Worm (Caenorhabditis elegans): Measurements from ENCODE around the gene C17B7.10.

Gene C17B7.10

ce11 chrV:3346434-3347019 lies 4.7 kb upstream of the C17B7.10 start, which contains the start of gene fbxa-65:
fbxa-65 (minus strand) TSS chrV:3346484.
- peak; percentile 19 for TF ChIP-seq nhr-71 (tag; optimal IDR thresholded peaks at IDR 0.05)
- no peak for TF ChIP-seq fkh-4 (tag; optimal IDR thresholded peaks at IDR 0.05; ENCODE audit: borderline replicate concordance)
- TF ChIP-seq swsn-7 (tag; optimal IDR thresholded peaks at IDR 0.05): peak; percentile 3
- TF ChIP-seq mab-9 (GFP tag; IDR thresholded peaks at IDR 0.05): no peak
- peak; percentile 23 for TF ChIP-seq mep-1 (tag; optimal IDR thresholded peaks at IDR 0.05)
- TF ChIP-seq fkh-8 (tag; optimal IDR thresholded peaks at IDR 0.05): no peak
- TF ChIP-seq efl-1 (optimal IDR thresholded peaks at IDR 0.05): peak; percentile 9 to 39
- TF ChIP-seq efl-1 (GFP tag; optimal IDR thresholded peaks at IDR 0.05 in 1 of 2): peak; percentile 36 to 85
- TF ChIP-seq F16B12.6 (tag; optimal IDR thresholded peaks at IDR 0.05): peak; percentile 79
- peak in 1 of 2 experiments; percentile 2 for TF ChIP-seq lsy-2 (tag; optimal IDR thresholded peaks at IDR 0.05)
- TF ChIP-seq lin-39 (tag; optimal IDR thresholded peaks at IDR 0.05): no peak
- TF ChIP-seq unc-62 (GFP tag; optimal IDR thresholded peaks at IDR 0.05): no peak
- no peak for TF ChIP-seq elt-3 (tag; optimal IDR thresholded peaks at IDR 0.05)
- TF ChIP-seq ztf-4 (tag; optimal IDR thresholded peaks at IDR 0.05): no peak
- no peak for TF ChIP-seq fkh-10 (GFP tag; optimal IDR thresholded peaks at IDR 0.05)
- TF ChIP-seq nhr-20 (tag; optimal IDR thresholded peaks at IDR 0.05): peak; percentile 35
- TF ChIP-seq sox-4 (tag; optimal IDR thresholded peaks at IDR 0.05): no peak
- no peak for TF ChIP-seq nhr-11 (tag; optimal IDR thresholded peaks at IDR 0.05)
- no peak for TF ChIP-seq egl-27 (tag; optimal IDR thresholded peaks at IDR 0.05)
- TF ChIP-seq tbx-2 (tag; optimal IDR thresholded peaks at IDR 0.05): no peak
- no peak for TF ChIP-seq rnt-1 (tag; optimal IDR thresholded peaks at IDR 0.05)
- TF ChIP-seq C04F5.9 (tag; optimal IDR thresholded peaks at IDR 0.05): no peak
- TF ChIP-seq Y116A8C.19 (tag; optimal IDR thresholded peaks at IDR 0.05; ENCODE audit: borderline replicate concordance): no peak
- no peak for TF ChIP-seq nhr-28 (tag; optimal IDR thresholded peaks at IDR 0.05)
- TF ChIP-seq hlh-4 (tag; optimal IDR thresholded peaks at IDR 0.05): no peak
- TF ChIP-seq tlp-1 (tag; optimal IDR thresholded peaks at IDR 0.05): no peak
- peak; percentile 60 for TF ChIP-seq nhr-85 (tag)
- TF ChIP-seq vab-15 (tag; optimal IDR thresholded peaks at IDR 0.05): no peak
- no peak for TF ChIP-seq ama-1 (optimal IDR thresholded peaks at IDR 0.05)
- no peak for TF ChIP-seq ceh-8 (GFP tag; optimal IDR thresholded peaks at IDR 0.05)
- peak in 2 of 3 experiments; percentile 28 to 47 for TF ChIP-seq dpl-1 (GFP tag; optimal IDR thresholded peaks at IDR 0.05)
- TF ChIP-seq lin-35 (GFP tag; optimal IDR thresholded peaks at IDR 0.05): peak in 1 of 2 experiments; percentile 20
- no peak for TF ChIP-seq xbp-1 (tag; optimal IDR thresholded peaks at IDR 0.05)
- no peak for TF ChIP-seq ceh-88 (GFP tag; IDR thresholded peaks at IDR 0.05)
- TF ChIP-seq lin-14 (GFP tag; optimal IDR thresholded peaks at IDR 0.05): peak; percentile 34
- TF ChIP-seq isw-1 (GFP tag; IDR thresholded peaks at IDR 0.05): no peak
- peak; percentile 14 for TF ChIP-seq nhr-47 (tag; optimal IDR thresholded peaks at IDR 0.05)
- peak; percentile 19 for TF ChIP-seq snu-23 (GFP tag; optimal IDR thresholded peaks at IDR 0.05)
- TF ChIP-seq C16A3.4 (tag; optimal IDR thresholded peaks at IDR 0.05): no peak

ce11 chrV:3344001-3344400 lies 2.2 kb upstream of the C17B7.10 start:
- TF ChIP-seq nhr-19 (GFP tag; conservative IDR thresholded peaks at IDR 0.05) (peak; percentile 57), dpl-1 (GFP tag; optimal IDR thresholded peaks at IDR 0.05) (no peak), nhr-71 (tag; optimal IDR thresholded peaks at IDR 0.05) (peak; percentile 81), lin-14 (GFP tag; optimal IDR thresholded peaks at IDR 0.05) (peak; percentile 83), nhr-237 (tag; optimal IDR thresholded peaks at IDR 0.05) (no peak), grh-1 (GFP tag; IDR thresholded peaks at IDR 0.05) (no peak), ceh-88 (GFP tag; IDR thresholded peaks at IDR 0.05) (no peak), efl-1 (optimal IDR thresholded peaks at IDR 0.05) (no peak), efl-1 (GFP tag; optimal IDR thresholded peaks at IDR 0.05 in 1 of 2) (peak in 1 of 2 experiments; percentile 39), lir-3 (tag; optimal IDR thresholded peaks at IDR 0.05; ENCODE audit: poor library complexity) (no peak), C16A3.4 (tag; optimal IDR thresholded peaks at IDR 0.05) (no peak), zag-1 (tag; optimal IDR thresholded peaks at IDR 0.05) (no peak), nhr-20 (tag; optimal IDR thresholded peaks at IDR 0.05) (peak; percentile 50), rnt-1 (tag; optimal IDR thresholded peaks at IDR 0.05) (peak; percentile 52), nhr-12 (tag; optimal IDR thresholded peaks at IDR 0.05) (no peak), lin-35 (GFP tag; optimal IDR thresholded peaks at IDR 0.05) (no peak), sox-4 (tag; optimal IDR thresholded peaks at IDR 0.05) (no peak), aha-1 (tag; optimal IDR thresholded peaks at IDR 0.05) (no peak), efl-3 (GFP tag; optimal IDR thresholded peaks at IDR 0.05) (no peak), fkh-4 (tag; optimal IDR thresholded peaks at IDR 0.05; ENCODE audit: borderline replicate concordance) (no peak), C34B4.2 (tag; optimal IDR thresholded peaks at IDR 0.05) (no peak), unc-98 (GFP tag; IDR thresholded peaks at IDR 0.05) (no peak), zip-4 (GFP tag; optimal IDR thresholded peaks at IDR 0.05) (no peak), C04F5.9 (tag; optimal IDR thresholded peaks at IDR 0.05) (no peak), egl-27 (tag; optimal IDR thresholded peaks at IDR 0.05) (no peak), ceh-63 (GFP tag; optimal IDR thresholded peaks at IDR 0.05) (no peak)
